Worm (Caenorhabditis elegans) whole organism, L3 larva: ENCODE data around the gene cyc-2.2.

Experiments
- nhr-76 ChIP-seq: fragments of 150-350 bp; sonication (generic microtip); optimal IDR thresholded peaks from 5 replicates; lab custom pipeline; 2014; ENCODE audit warnings: missing biosample characterization, missing genetic modification characterization
- snpc-4 ChIP-seq: fragments of 150-350 bp; optimal IDR thresholded peaks from 2 replicates; lab custom pipeline; 2014; ENCODE audit warnings: missing biosample characterization, missing genetic modification characterization
- ztf-11 ChIP-seq: fragments of 150-350 bp; optimal IDR thresholded peaks from 2 replicates; lab custom pipeline; 2014; ENCODE audit warnings: missing biosample characterization, missing genetic modification characterization

ce11 chrV:12632048-12632447 is 20.0 kb upstream of the cyc-2.2 start, which contains the start of gene srx-113:
- no peak for TF ChIP-seq snpc-4
- TF ChIP-seq nhr-76 (tag; lab: Kevin White, UChicago): no peak
- TF ChIP-seq ztf-11 (tag; lab: Kevin White, UChicago): no peak
